Fruit fly (Drosophila melanogaster): ENCODE data around the gene CG13857.

Gene CG13857

DNA sequence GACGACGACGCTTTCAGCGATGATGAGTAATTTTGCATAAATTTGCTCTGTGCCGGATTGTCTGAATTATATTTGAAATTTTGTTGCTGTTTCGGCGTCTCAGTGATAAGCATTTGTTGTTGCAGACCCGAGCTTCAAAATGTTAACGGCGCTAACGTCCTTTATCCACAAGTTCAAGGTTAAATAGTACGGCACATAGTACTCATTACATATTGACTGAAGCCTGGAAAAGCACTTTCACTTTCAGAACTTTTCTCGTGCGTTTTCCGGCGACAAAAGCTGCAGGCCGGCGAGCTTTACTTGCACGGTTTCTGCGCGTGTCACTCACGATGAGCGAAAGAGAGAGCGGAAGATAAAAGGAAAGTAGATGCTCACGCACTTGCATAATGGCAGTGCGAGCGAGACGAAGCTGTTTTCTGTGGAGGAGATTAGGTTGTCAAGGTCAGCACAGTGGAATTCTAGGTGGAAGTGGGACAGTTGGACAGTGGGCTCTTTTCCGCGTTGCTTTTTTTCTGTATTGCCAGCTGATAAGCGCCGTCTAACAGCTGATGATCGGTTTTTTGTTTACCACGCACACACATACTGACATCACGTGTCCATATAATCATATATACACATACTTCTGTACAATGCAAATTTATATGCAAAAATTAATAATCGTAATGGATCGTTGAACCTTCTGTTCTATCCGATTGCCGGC lies 25.7 kb downstream of the CG13857 start (continued):
- no peak for TF ChIP-seq Atf-2 (GFP tag; optimal IDR thresholded peaks at IDR 0.05)
- no peak for TF ChIP-seq pfk (GFP tag; optimal IDR thresholded peaks at IDR 0.05)
- TF ChIP-seq cg (GFP tag; optimal IDR thresholded peaks at IDR 0.05), result peak; percentile 11
- TF ChIP-seq CG2120 (GFP tag; optimal IDR thresholded peaks at IDR 0.05), result no peak
- TF ChIP-seq Hand (GFP tag; optimal IDR thresholded peaks at IDR 0.05), result no peak
- no peak for TF ChIP-seq sqz (GFP tag; optimal IDR thresholded peaks at IDR 0.05)
- no peak for TF ChIP-seq prd (optimal IDR thresholded peaks at IDR 0.05)
- no peak for TF ChIP-seq prd (GFP tag; IDR thresholded peaks at IDR 0.05)
- no peak for TF ChIP-seq Jarid2 (GFP tag; optimal IDR thresholded peaks at IDR 0.05)
- TF ChIP-seq ewg (GFP tag; optimal IDR thresholded peaks at IDR 0.05), result peak; percentile 92
- 0 out of 2 replicates have a peak, but pooled peaks have one; percentile 8 for TF ChIP-seq MBD-R2 (GFP tag; IDR thresholded peaks at IDR 0.05)
- no peak for TF ChIP-seq Ravus (GFP tag; IDR thresholded peaks at IDR 0.05)
- TF ChIP-seq hb (GFP tag; IDR thresholded peaks at IDR 0.05; ENCODE audit: partially characterized antibody), result peak; percentile 66; the same call in 1 of the 3 replicates
- no peak for TF ChIP-seq cas (GFP tag; IDR thresholded peaks at IDR 0.05)
- TF ChIP-seq CG9797 (GFP tag; optimal IDR thresholded peaks at IDR 0.05), result no peak
- no peak for TF ChIP-seq Sry-β (GFP tag; optimal IDR thresholded peaks at IDR 0.05)
- peak; percentile 1 for TF ChIP-seq pzg (GFP tag; optimal IDR thresholded peaks at IDR 0.05)
- TF ChIP-seq CG14441 (GFP tag; IDR thresholded peaks at IDR 0.05), result no peak
- TF ChIP-seq chif (GFP tag; optimal IDR thresholded peaks at IDR 0.05), result no peak
- TF ChIP-seq Poxn (GFP tag; IDR thresholded peaks at IDR 0.05), result no peak
- TF ChIP-seq stc (GFP tag; IDR thresholded peaks at IDR 0.05), result no peak
- TF ChIP-seq CG4820 (GFP tag; optimal IDR thresholded peaks at IDR 0.05), result no peak
- TF ChIP-seq Taf1 (GFP tag; IDR thresholded peaks at IDR 0.05), result no peak
- no peak for TF ChIP-seq dimm (GFP tag; IDR thresholded peaks at IDR 0.05)
- no peak; the same call in 2 of the 3 replicates for TF ChIP-seq Mrtf (GFP tag; IDR thresholded peaks at IDR 0.05)
- TF ChIP-seq CG31388 (GFP tag; optimal IDR thresholded peaks at IDR 0.05), result no peak
- no peak for TF ChIP-seq CG6254 (GFP tag; optimal IDR thresholded peaks at IDR 0.05)
- no peak for TF ChIP-seq ac (GFP tag; optimal IDR thresholded peaks at IDR 0.05)
- TF ChIP-seq repo (GFP tag; optimal IDR thresholded peaks at IDR 0.05), result no peak
- no peak for TF ChIP-seq org-1 (GFP tag; optimal IDR thresholded peaks at IDR 0.05)
- TF ChIP-seq CG2712 (tag; optimal IDR thresholded peaks at IDR 0.05), result no peak
- TF ChIP-seq CkIIα-i1 (GFP tag; IDR thresholded peaks at IDR 0.05), result no peak
- TF ChIP-seq nerfin-2 (GFP tag; IDR thresholded peaks at IDR 0.05; ENCODE audit: partially characterized antibody), result peak; percentile 26; the same call in 1 of the 2 replicates
- no peak for TF ChIP-seq Sox100B (GFP tag; optimal IDR thresholded peaks at IDR 0.05)
- no peak for TF ChIP-seq run (tag; optimal IDR thresholded peaks at IDR 0.05)
- no peak for TF ChIP-seq pho (GFP tag; optimal IDR thresholded peaks at IDR 0.05)
- TF ChIP-seq CG11696 (GFP tag; IDR thresholded peaks at IDR 0.05), result no peak
- no peak for TF ChIP-seq CG4328 (GFP tag; optimal IDR thresholded peaks at IDR 0.05)
- no peak for TF ChIP-seq CG12219 (GFP tag; optimal IDR thresholded peaks at IDR 0.05)
- TF ChIP-seq CG7271 (tag; optimal IDR thresholded peaks at IDR 0.05), result no peak
- no peak for TF ChIP-seq dan (GFP tag; IDR thresholded peaks at IDR 0.05)
- TF ChIP-seq Optix (GFP tag; IDR thresholded peaks at IDR 0.05), result no peak
- no peak for TF ChIP-seq CG17612 (GFP tag; IDR thresholded peaks at IDR 0.05)
- TF ChIP-seq CG1529 (GFP tag; optimal IDR thresholded peaks at IDR 0.05), result no peak
- no peak for TF ChIP-seq CG18476 (GFP tag; optimal IDR thresholded peaks at IDR 0.05)
- no peak for TF ChIP-seq CG3407 (GFP tag; optimal IDR thresholded peaks at IDR 0.05)
- TF ChIP-seq NfI (GFP tag; optimal IDR thresholded peaks at IDR 0.05), result no peak
- no peak for TF ChIP-seq ab (GFP tag; optimal IDR thresholded peaks at IDR 0.05)
- no peak for TF ChIP-seq Dek (tag; optimal IDR thresholded peaks at IDR 0.05)
- no peak for TF ChIP-seq CG8944 (GFP tag; optimal IDR thresholded peaks at IDR 0.05)
- no peak for TF ChIP-seq Xrp1 (GFP tag; IDR thresholded peaks at IDR 0.05)
